Worm (Caenorhabditis elegans) whole organism, late embryonic: Measurements from ENCODE around the gene acr-21.

ENCODE experiments used
- C08G9.2 ChIP-seq: sonication (generic microtip); optimal IDR thresholded peaks from 2 replicates; lab custom pipeline; 2016; ENCODE audit warnings: mild to moderate bottlenecking, missing genetic modification characterization, moderate library complexity, missing compliant biosample characterization
- F13H6.1 ChIP-seq: sonication (generic microtip); optimal IDR thresholded peaks from 2 replicates; lab custom pipeline; 2016; ENCODE audit warnings: missing genetic modification characterization, missing compliant biosample characterization
- che-1 ChIP-seq: sonication (generic microtip); optimal IDR thresholded peaks from 2 replicates; lab custom pipeline; 2016; ENCODE audit warnings: mild to moderate bottlenecking, missing genetic modification characterization, missing compliant biosample characterization
- dmd-4 ChIP-seq: sonication (generic microtip); optimal IDR thresholded peaks from 2 replicates; lab custom pipeline; 2016; ENCODE audit warnings: borderline replicate concordance, missing genetic modification characterization, missing compliant biosample characterization
- nfya-1 ChIP-seq: sonication (generic microtip); optimal IDR thresholded peaks from 2 replicates; lab custom pipeline; 2017; ENCODE audit warnings: missing genetic modification characterization, mild to moderate bottlenecking, missing compliant biosample characterization, antibody characterized with exemption, moderate library complexity
- nhr-11 ChIP-seq: fragments of 150-350 bp; optimal IDR thresholded peaks from 2 replicates; lab custom pipeline; 2014; ENCODE audit warnings: missing biosample characterization, missing genetic modification characterization
- pqm-1 ChIP-seq: sonication (generic microtip); optimal IDR thresholded peaks from 2 replicates; lab custom pipeline; 2016; ENCODE audit warnings: missing genetic modification characterization, missing compliant biosample characterization
- sox-4 ChIP-seq: sonication (generic microtip); optimal IDR thresholded peaks from 2 replicates; lab custom pipeline; 2017; ENCODE audit warnings: mild to moderate bottlenecking, missing genetic modification characterization, inconsistent platforms, missing compliant biosample characterization

DNA sequence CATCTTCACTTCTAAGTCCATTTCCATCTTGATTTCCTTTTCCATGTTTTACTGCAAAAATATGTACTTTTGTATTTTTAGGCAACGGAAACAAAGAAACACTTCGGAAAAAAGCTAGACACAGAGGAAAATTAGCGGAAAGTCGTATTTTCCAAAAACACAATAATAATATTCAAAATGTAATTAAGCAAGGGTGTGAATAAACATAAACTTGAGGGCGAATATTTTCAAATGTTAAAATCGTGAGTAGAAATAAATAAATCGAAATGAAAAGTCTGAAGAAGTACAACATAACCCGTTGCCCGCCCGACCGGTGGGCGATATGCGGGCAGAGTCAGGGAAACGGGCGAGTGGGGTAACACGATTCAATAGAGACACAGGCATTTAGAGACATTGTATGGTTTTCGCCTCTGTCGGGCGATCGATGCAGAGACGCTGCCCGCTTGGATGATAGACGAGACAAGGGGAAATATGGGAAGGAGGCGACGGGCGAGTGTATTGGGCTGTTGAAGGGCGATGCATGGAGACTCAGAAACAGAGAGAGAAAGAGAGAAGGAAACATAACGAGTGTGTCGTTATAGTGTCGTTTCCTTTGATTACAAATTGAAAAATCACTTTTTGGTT lies 44.6 kb upstream of the acr-21 start, which contains the start of gene C09E7.4:
- peak; percentile 71 for TF ChIP-seq nfya-1 (tag; lab: Kevin White, UChicago)
- TF ChIP-seq C08G9.2 (tag; lab: Kevin White, UChicago): peak; percentile 51
- peak; percentile 30 for TF ChIP-seq dmd-4 (tag; lab: Kevin White, UChicago)
- TF ChIP-seq sox-4: peak; percentile 29
- TF ChIP-seq pqm-1 (tag; lab: Kevin White, UChicago): no peak
- TF ChIP-seq F13H6.1 (tag; lab: Kevin White, UChicago): peak; percentile 8
- TF ChIP-seq nhr-11 (tag; lab: Kevin White, UChicago): no peak
- TF ChIP-seq che-1: peak; percentile 8
